Worm (Caenorhabditis elegans) whole organism, dauer: ENCODE measurements around the gene srh-115.
"Not testable (repeated sequence)": the region's sequence is repeated elsewhere in the genome, so short reads cannot be mapped to it uniquely, and the experiment has no call there.

Experiments used
- unc-62 ChIP-seq: sonication (generic microtip); optimal IDR thresholded peaks from 2 replicates; lab custom pipeline; 2017; ENCODE audit warnings: missing biosample characterization, missing genetic modification reagents, missing genetic modification characterization

srh-115 gene

ce11 chrV:17242552-17242951 is 13.0 kb upstream of the srh-115 start, which contains the start of gene Y68A4B.3:
Y68A4B.3 (minus strand) TSS chrV:17242652.
- no peak for TF ChIP-seq unc-62

- no peak for TF ChIP-seq unc-62
Measured at ce11 chrV:17243016-17243415, 12.5 kb upstream of the srh-115 start.

- TF ChIP-seq unc-62, result no peak
Measured at ce11 chrV:17245406-17245805, 10.1 kb upstream of the srh-115 start, which contains the start of gene clec-242. clec-242 (minus strand) TSS chrV:17245506.

DNA sequence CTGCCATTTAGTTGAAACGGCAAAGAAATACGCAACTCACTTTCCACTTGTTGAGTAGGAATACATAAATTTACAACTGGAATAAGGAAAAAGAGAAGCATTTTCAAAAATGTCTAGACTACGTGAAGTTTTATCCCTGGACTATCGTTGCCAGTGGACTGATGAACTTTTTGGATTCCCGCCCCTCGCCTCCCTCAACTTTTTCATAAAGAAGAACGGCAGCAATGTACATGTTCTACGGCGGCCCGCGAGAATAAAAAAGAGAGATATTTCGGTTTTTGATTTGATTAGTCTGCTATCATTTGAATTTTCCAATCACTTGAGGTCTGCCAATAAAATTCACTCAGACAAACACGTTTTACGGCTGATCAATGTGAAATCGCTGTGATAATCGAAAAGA is 6.6 kb upstream of the srh-115 start, which contains the start of gene clec-243:
clec-243 (minus strand) TSS at position 101 of the 400 bp plus-strand sequence.
- TF ChIP-seq unc-62, result no peak

DNA sequence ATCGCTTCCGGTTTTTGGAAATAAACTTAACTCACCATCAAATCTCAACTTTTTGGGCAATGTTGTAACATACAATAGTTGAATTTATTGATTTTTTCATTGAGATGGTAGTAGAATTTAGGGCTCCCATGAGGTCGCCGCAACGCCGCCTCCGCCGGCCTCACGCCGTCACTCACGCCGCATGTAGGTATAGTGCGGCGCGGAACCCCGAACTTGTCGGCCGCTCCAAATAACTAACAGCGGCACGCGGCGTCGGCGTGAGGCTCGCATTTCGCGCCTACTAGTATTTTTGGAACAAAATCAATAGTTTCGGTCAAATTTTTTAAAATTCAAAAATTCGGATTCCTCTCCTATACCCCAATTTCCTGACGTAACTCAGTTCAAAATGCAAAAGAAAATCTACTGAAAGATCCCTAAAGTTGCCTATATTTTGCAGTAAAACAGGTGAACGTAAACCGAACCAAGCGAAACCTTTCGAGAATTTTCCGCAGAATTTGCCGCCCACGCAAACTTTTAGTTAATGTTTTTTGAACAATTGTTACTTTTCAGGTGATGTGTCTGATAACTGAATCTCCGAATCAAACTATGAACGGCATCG is 4.1 kb upstream of the srh-115 start, which contains the start of gene Y61B8A.6:
Y61B8A.6 (plus strand) TSS at position 548 of the 598 bp plus-strand sequence.
- TF ChIP-seq unc-62, result no peak

DNA sequence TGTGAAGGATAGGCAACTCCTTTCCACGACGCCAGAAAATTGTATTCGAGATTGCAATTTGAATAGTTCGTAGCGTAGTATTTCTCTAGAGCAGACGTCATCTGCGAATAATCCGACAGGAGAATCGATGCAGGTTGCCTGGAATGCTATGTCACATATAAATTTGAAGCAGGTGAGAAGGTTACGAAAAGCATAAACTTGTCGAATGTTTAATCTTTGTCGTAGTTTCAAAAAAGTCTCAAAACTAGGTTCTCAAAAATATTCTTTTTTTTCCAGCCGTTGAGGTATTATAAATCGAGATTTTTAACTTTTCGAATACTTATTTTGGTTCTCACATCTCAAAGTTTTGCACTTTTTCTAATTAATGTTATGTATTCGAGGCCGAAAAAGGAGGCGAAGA is 526 bp upstream of the srh-115 start, which contains the start of gene srh-116:
srh-116 (minus strand) TSS at position 101 of the 400 bp plus-strand sequence.
- TF ChIP-seq unc-62, result not testable (repeated sequence)

ce11 chrV:17257637-17258036 is 2.1 kb downstream of the srh-115 start:
- TF ChIP-seq unc-62, result no peak

DNA sequence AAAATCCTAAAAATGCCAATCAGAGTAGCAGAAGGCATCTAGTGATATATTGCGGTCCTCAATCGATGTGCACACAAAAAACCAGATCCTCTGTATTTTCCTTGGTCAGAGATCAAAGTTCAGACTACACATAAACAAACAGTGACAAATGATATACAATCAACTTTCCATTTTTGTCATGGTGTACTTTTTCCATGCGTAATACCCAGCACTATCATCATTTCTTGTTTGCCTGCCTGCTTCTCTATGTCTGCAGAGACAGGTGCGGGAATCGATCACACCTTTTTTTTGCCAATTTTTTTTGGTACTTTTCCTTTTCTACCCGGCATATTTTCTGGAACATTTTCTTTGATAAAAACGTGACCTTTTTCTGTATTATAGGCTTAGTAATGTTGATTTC is 2.7 kb downstream of the srh-115 start:
- TF ChIP-seq unc-62, result no peak

ce11 chrV:17258868-17259267 is 3.3 kb downstream of the srh-115 start, which contains the start of gene fbxa-85:
fbxa-85 (plus strand) TSS chrV:17259168.
- TF ChIP-seq unc-62, result no peak

- no peak for TF ChIP-seq unc-62
Measured at ce11 chrV:17261385-17261784, 5.8 kb downstream of the srh-115 start.

ce11 chrV:17264855-17265254 is 9.3 kb downstream of the srh-115 start, which contains the start of gene K10G4.3:
K10G4.3 (minus strand) TSS chrV:17264955.
- TF ChIP-seq unc-62, result not testable (repeated sequence)

DNA sequence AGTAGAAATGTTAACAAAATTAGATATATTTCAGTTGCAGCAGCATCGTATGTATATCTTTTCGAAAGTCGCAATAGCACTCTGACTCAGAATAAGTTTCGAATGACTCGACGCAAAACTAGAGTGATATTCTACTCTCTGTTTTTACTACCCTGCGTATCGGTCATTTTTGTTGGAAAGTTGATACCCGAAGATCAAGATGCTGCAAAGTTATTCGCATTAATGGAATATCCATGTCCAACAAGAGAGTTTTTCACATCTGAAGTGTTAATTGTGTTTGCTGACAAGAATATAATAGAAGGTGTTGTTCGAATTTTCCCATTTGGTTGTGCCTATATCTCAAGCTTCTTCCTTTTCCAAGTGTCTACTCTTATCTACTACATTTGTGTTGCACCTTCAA is 16.6 kb downstream of the srh-115 start:
- TF ChIP-seq unc-62, result no peak

DNA sequence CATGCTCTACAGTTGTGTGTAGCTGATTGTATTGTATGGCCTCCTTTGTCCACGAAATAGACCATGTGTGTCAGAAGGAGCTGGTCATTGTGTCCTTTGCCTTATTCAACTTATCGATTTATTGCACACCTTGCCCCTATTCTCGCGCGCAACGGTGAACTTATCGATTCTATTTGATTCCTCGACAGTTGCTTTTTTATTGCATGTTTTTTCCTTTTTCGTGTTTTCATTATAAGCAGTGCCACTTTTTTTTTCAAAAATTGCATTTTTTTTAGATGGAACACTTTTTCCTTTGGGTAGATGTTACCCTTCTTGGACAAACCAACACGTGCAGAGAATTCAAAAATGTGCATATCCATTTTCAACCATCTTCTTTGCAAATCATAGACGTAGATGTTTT is 17.7 kb downstream of the srh-115 start, which contains the start of gene K10G4.10:
K10G4.10 (plus strand) TSS at position 301 of the 400 bp plus-strand sequence.
- TF ChIP-seq unc-62, result no peak

DNA sequence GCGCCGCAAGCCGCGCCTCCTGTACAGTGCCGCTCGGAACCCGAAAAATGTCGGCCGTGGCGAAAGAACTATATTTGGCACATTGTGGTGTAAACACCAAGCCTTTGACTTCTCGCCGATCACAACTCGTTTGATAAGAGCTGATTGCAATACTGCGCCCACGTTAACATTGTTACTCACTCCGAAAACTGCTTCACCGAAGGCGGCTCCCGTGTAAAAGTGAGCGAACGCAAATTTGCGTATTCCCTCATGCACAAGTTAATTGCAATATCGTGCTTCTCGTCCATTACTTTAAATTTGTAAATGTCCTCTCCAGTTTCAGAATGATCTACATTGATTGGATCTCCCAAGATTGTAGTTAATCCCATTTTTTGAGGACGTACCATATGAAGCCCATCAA is 28.6 kb downstream of the srh-115 start:
- no peak for TF ChIP-seq unc-62

DNA sequence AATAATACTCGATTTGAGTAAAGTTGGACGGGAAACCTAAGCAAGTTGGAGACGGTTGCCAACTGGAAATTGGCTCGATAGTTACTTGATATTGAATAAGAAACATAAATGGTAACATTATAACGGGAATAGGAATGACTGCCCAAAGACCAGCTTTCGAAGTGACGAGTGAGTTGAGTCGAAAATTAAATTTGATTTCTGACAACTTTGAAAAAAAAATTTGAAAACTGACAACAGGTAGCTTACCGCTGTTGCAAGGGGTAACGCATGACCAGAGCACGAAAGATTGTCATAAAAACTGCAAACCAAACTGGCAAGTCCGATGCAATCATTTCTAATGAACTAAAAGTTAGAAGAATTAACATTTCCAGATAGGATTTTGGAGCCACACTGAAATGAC is 37.2 kb downstream of the srh-115 start:
- TF ChIP-seq unc-62, result no peak

ce11 chrV:17296443-17296842 is 40.9 kb downstream of the srh-115 start:
- TF ChIP-seq unc-62, result no peak

DNA sequence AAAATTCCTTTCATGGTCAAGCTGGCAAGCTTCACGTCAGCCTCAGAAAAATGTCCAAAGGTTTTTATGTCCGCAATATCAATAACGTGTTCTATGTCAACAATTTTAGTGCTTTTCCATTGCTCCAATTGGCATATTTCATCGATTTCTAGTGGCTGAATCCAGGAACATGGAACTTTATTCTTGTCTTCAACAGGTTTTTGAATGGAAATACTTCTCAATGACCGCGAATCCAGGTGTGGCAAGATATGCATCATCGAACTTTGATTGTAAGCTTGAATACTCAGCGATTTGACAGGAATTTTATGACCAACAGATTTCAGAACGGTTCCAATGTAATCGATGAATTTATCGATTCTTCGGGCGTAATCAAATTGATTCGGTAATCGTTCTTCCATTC is 43.1 kb downstream of the srh-115 start:
- no peak for TF ChIP-seq unc-62

DNA sequence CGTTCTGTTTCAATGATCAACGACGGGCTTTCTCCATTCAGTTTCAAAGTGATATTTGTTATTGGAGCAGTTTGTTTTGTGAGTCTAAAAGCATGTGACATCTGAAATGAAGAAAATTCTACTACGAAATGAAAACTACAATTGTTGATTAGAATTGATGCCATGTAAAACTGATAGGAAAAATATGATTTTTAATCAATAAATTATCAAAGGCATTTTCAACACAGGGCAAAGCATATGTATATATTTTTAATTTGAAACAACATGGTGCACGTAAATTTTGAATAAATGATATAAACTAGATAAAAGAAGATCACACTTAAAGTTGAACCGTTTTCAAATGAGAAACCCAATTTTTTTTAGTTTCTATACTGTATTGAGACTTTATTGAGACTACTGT is 45.8 kb downstream of the srh-115 start, which contains the start of gene K10G4.5:
K10G4.5 (minus strand) TSS at position 101 of the 400 bp plus-strand sequence.
- no peak for TF ChIP-seq unc-62
